Worm (Caenorhabditis elegans) whole organism, early embryonic: ENCODE measurements around the gene Y75B12B.13.

Experiments used
- B0310.2 ChIP-seq: sonication (generic microtip); optimal IDR thresholded peaks from 2 replicates; lab custom pipeline; 2016; ENCODE audit warnings: mild to moderate bottlenecking, missing genetic modification characterization, missing compliant biosample characterization
- F13C5.2 ChIP-seq: sonication (generic microtip); optimal IDR thresholded peaks from 2 replicates; lab custom pipeline; 2017; ENCODE audit warnings: mild to moderate bottlenecking, missing genetic modification characterization, inconsistent platforms, missing compliant biosample characterization
- aly-1 ChIP-seq: sonication (generic microtip); optimal IDR thresholded peaks from 2 replicates; lab custom pipeline; 2016; ENCODE audit warnings: missing genetic modification characterization, missing compliant biosample characterization
- ama-1 ChIP-seq: fragments of 150-350 bp; optimal IDR thresholded peaks from 2 replicates; lab custom pipeline; 2014
- ceh-13 ChIP-seq: fragments of 200-800 bp; sonication (Bioruptor generic); optimal IDR thresholded peaks from 2 replicates; lab custom pipeline; 2018; ENCODE audit warnings: mild to moderate bottlenecking, missing genetic modification characterization, missing compliant biosample characterization
- ceh-36 ChIP-seq: sonication (generic microtip); optimal IDR thresholded peaks from 2 replicates; lab custom pipeline; 2016; ENCODE audit warnings: missing genetic modification characterization, inconsistent platforms, missing compliant biosample characterization
- ets-7 ChIP-seq: sonication (generic microtip); optimal IDR thresholded peaks from 2 replicates; lab custom pipeline; 2016; ENCODE audit warnings: missing genotype, missing genetic modification characterization, missing compliant biosample characterization
- flt-1 ChIP-seq: fragments of 200-800 bp; sonication (Bioruptor generic); IDR thresholded peaks from 2 replicates; pipeline ENCODE4 v1.3.6; 2022; ENCODE audit warnings: missing genetic modification characterization, missing compliant biosample characterization
- hmbx-1 ChIP-seq: sonication (generic microtip); optimal IDR thresholded peaks from 2 replicates; lab custom pipeline; 2016; ENCODE audit warnings: mild to moderate bottlenecking, missing genetic modification characterization, missing compliant biosample characterization
- hmg-4 ChIP-seq: fragments of 200-800 bp; sonication (Bioruptor generic); optimal IDR thresholded peaks from 2 replicates; lab custom pipeline; 2018; ENCODE audit warnings: mild to moderate bottlenecking, missing genetic modification characterization, missing compliant biosample characterization
- hnd-1 ChIP-seq: sonication (generic microtip); optimal IDR thresholded peaks from 2 replicates; lab custom pipeline; 2016; ENCODE audit warnings: missing genetic modification characterization, missing compliant biosample characterization
- pes-1 ChIP-seq: fragments of 200-800 bp; sonication (Bioruptor generic); IDR thresholded peaks from 2 replicates; pipeline ENCODE4 v1.3.6; 2022; ENCODE audit warnings: missing genetic modification reagents, missing genetic modification characterization, missing compliant biosample characterization
- scrt-1 ChIP-seq: fragments of 200-800 bp; sonication (Bioruptor generic); IDR thresholded peaks from 2 replicates; pipeline ENCODE4 v1.3.6; 2022; ENCODE audit warnings: missing genetic modification characterization, missing compliant biosample characterization
- sea-1 ChIP-seq: fragments of 200-800 bp; sonication (Bioruptor generic); conservative IDR thresholded peaks from 2 replicates; pipeline ENCODE4 v1.3.6; 2022; ENCODE audit warnings: missing genetic modification characterization, missing compliant biosample characterization
- tbx-11 ChIP-seq: fragments of 200-800 bp; sonication (Bioruptor generic); IDR thresholded peaks from 2 replicates; pipeline ENCODE4 v1.3.6; 2022; ENCODE audit warnings: missing genetic modification characterization, missing compliant biosample characterization
- tbx-37 ChIP-seq: fragments of 200-800 bp; sonication (Bioruptor generic); conservative IDR thresholded peaks from 2 replicates; pipeline ENCODE4 v1.3.6; 2022; ENCODE audit warnings: missing genetic modification reagents, missing genetic modification characterization, missing compliant biosample characterization
- tra-4 ChIP-seq: sonication (generic microtip); optimal IDR thresholded peaks from 2 replicates; lab custom pipeline; 2017; ENCODE audit warnings: missing genetic modification characterization, missing compliant biosample characterization

The Y75B12B.13 gene

DNA sequence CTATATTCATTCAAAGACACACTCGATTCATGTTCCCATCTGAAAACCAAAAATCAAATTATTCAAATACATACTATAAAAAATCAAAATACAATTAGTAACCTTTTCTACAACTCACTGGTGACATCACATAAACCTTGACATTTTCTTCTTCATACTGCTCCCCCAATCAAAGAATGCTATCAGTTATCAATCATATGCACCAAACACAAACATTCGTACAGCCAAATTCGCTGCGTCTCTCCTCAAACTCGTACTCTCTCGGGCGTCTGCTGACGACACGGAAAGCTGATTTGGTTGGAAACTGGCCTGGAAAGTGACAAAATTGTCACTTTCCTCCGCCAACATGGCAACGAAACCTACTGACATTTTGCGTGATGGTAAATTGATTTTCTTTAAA is 1.4 kb downstream of the Y75B12B.13 start, which contains the start of gene plc-2:
TSS of gene plc-2 (plus strand) at position 196 of the 400 bp plus-strand sequence.
- no peak for TF ChIP-seq sea-1 (GFP tag; lab: Robert Waterston, UW)
- no peak for TF ChIP-seq ceh-36 (tag; lab: Kevin White, UChicago)
- TF ChIP-seq hmbx-1 (tag; lab: Kevin White, UChicago): no peak
- no peak for TF ChIP-seq hnd-1 (tag; lab: Kevin White, UChicago)
- no peak for TF ChIP-seq ama-1 (lab: Kevin White, UChicago)
- no peak for TF ChIP-seq ceh-13 (GFP tag; lab: Kevin White, UChicago)
- no peak for TF ChIP-seq hmg-4 (GFP tag; lab: Kevin White, UChicago)
- no peak for TF ChIP-seq pes-1 (GFP tag; lab: Robert Waterston, UW)
- TF ChIP-seq tbx-37: no peak
- no peak for TF ChIP-seq ets-7 (tag; lab: Kevin White, UChicago)
- TF ChIP-seq B0310.2 (tag; lab: Kevin White, UChicago): no peak
- TF ChIP-seq flt-1 (GFP tag; lab: Robert Waterston, UW): no peak

DNA sequence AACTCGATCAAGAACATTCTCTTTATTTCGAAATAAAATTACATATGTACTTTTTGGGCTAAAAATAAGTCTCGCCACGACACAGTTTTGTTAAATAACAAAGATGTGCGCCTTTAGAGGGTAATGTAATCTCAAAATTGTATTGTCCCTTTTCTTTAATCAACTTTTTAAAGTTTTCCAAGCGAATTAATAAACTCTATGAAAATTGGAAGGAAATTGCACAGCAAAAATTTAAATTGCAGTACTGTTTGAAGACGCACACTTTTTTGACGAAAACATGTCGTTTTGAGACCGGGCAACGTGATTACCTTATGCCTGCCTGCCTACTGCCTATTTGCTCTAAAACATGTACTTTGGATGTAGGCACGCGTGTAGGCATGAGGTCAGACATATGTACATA is 1.8 kb downstream of the Y75B12B.13 start:
- TF ChIP-seq tra-4 (tag; lab: Kevin White, UChicago): no peak
- no peak for TF ChIP-seq scrt-1 (GFP tag; lab: Robert Waterston, UW)
- no peak for TF ChIP-seq aly-1 (tag; lab: Kevin White, UChicago)
- TF ChIP-seq hmbx-1 (tag; lab: Kevin White, UChicago): no peak
- TF ChIP-seq ceh-13 (GFP tag; lab: Kevin White, UChicago): no peak
- TF ChIP-seq tbx-11 (GFP tag; lab: Robert Waterston, UW): no peak
- TF ChIP-seq hnd-1 (tag; lab: Kevin White, UChicago): no peak
- no peak for TF ChIP-seq ceh-36 (tag; lab: Kevin White, UChicago)
- no peak for TF ChIP-seq ets-7 (tag; lab: Kevin White, UChicago)
- TF ChIP-seq sea-1 (GFP tag; lab: Robert Waterston, UW): no peak
- no peak for TF ChIP-seq B0310.2 (tag; lab: Kevin White, UChicago)
- TF ChIP-seq ama-1 (lab: Kevin White, UChicago): no peak
- TF ChIP-seq hmg-4 (GFP tag; lab: Kevin White, UChicago): no peak
- TF ChIP-seq tbx-37: no peak
- no peak for TF ChIP-seq flt-1 (GFP tag; lab: Robert Waterston, UW)

- TF ChIP-seq scrt-1 (GFP tag; lab: Robert Waterston, UW): peak; percentile 93
- TF ChIP-seq tbx-37: peak; percentile 80
- peak; percentile 94 for TF ChIP-seq sea-1 (GFP tag; lab: Robert Waterston, UW)
- TF ChIP-seq hnd-1 (tag; lab: Kevin White, UChicago): peak; percentile 76
- peak; percentile 97 for TF ChIP-seq F13C5.2 (tag; lab: Kevin White, UChicago)
- TF ChIP-seq ceh-13 (GFP tag; lab: Kevin White, UChicago): peak; percentile 89
- peak; percentile 67 for TF ChIP-seq hmbx-1 (tag; lab: Kevin White, UChicago)
- peak; percentile 85 for TF ChIP-seq ceh-36 (tag; lab: Kevin White, UChicago)
- peak; percentile 97 for TF ChIP-seq hmg-4 (GFP tag; lab: Kevin White, UChicago)
- peak; percentile 48 for TF ChIP-seq ama-1 (lab: Kevin White, UChicago)
- TF ChIP-seq ets-7 (tag; lab: Kevin White, UChicago): peak; percentile 88
- TF ChIP-seq aly-1 (tag; lab: Kevin White, UChicago): peak; percentile 96
- TF ChIP-seq flt-1 (GFP tag; lab: Robert Waterston, UW): peak; percentile 91
- TF ChIP-seq B0310.2 (tag; lab: Kevin White, UChicago): peak; percentile 92
- TF ChIP-seq pes-1 (GFP tag; lab: Robert Waterston, UW): peak; percentile 94
- peak; percentile 87 for TF ChIP-seq tra-4 (tag; lab: Kevin White, UChicago)
- peak; percentile 91 for TF ChIP-seq tbx-11 (GFP tag; lab: Robert Waterston, UW)
These were observed 2.9 kb downstream of the Y75B12B.13 start, which contains the start of gene Y75B12B.11 for ce11 chrV:15190903-15191302. Y75B12B.11 (plus strand) TSS chrV:15191296.

DNA sequence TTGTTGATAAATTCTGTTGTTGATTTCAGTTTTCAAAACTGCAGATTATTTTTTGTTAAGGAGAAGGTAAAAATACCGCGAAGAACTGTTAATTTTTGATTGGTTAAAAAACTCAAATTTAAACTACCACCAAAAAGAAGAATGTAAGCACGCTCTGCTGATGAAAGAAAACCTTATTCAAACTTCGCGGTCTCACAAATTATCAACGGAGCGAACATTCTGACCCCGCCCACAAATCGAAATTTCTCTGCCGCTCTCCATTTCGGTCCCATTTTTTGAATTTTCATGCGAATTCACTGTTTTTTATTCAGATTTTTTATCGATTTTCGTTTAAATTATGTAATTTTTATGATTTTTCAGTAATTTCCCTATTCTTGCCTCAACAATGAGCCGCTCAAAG is 4.2 kb downstream of the Y75B12B.13 start, which contains the start of gene cyn-3:
TSS of gene cyn-3 (plus strand) at position 361 of the 400 bp plus-strand sequence.
- TF ChIP-seq pes-1 (GFP tag; lab: Robert Waterston, UW): no peak
- no peak for TF ChIP-seq sea-1 (GFP tag; lab: Robert Waterston, UW)
- TF ChIP-seq ceh-13 (GFP tag; lab: Kevin White, UChicago): no peak
- TF ChIP-seq flt-1 (GFP tag; lab: Robert Waterston, UW): no peak

- TF ChIP-seq ceh-36 (tag; lab: Kevin White, UChicago) (no peak), flt-1 (GFP tag; lab: Robert Waterston, UW) (no peak), ets-7 (tag; lab: Kevin White, UChicago) (no peak), ceh-13 (GFP tag; lab: Kevin White, UChicago) (no peak)
These were observed 6.4 kb downstream of the Y75B12B.13 start, which contains the start of the genes cyn-7 and bath-36 for ce11 chrV:15187083-15188057. cyn-7 (minus strand) TSS chrV:15187378. bath-36 (plus strand) TSS chrV:15187888.

- TF ChIP-seq aly-1 (tag; lab: Kevin White, UChicago) (no peak), hmbx-1 (tag; lab: Kevin White, UChicago) (no peak), tbx-37 (no peak), tra-4 (tag; lab: Kevin White, UChicago) (no peak), sea-1 (GFP tag; lab: Robert Waterston, UW) (no peak)
These were observed 7.4 kb downstream of the Y75B12B.13 start, which contains the start of gene Y75B12B.3 for ce11 chrV:15186259-15186927. Y75B12B.3 (minus strand) TSS chrV:15186279.
